Worm (Caenorhabditis elegans) whole organism, young adult: ENCODE data around the gene str-124.

Experiments
- B0019.2 ChIP-seq: fragments of 200-800 bp; sonication (Bioruptor generic); conservative IDR thresholded peaks from 2 replicates; pipeline ENCODE4 v1.3.6; 2022; ENCODE audit warnings: missing genetic modification reagents, missing genetic modification characterization, missing compliant biosample characterization
- B0035.1 ChIP-seq: sonication (generic microtip); optimal IDR thresholded peaks from 2 replicates; lab custom pipeline; 2016; ENCODE audit warnings: missing genetic modification characterization, mild to moderate bottlenecking, missing compliant biosample characterization, missing genotype, missing genetic modification reagents
- B0336.3 ChIP-seq: fragments of 200-800 bp; sonication (Bioruptor generic); IDR thresholded peaks from 2 replicates; pipeline ENCODE4 v1.3.6; 2022; ENCODE audit warnings: missing genetic modification characterization, missing compliant biosample characterization
- C06A6.2 ChIP-seq: fragments of 200-800 bp; sonication (Bioruptor generic); conservative IDR thresholded peaks from 2 replicates; pipeline ENCODE4 v1.3.6; 2022; ENCODE audit warnings: missing genetic modification characterization, missing compliant biosample characterization
- C17E4.6 ChIP-seq: fragments of 200-800 bp; sonication (Bioruptor generic); IDR thresholded peaks from 2 replicates; pipeline ENCODE4 v1.3.6; 2022; ENCODE audit warnings: missing genetic modification reagents, missing genetic modification characterization, missing compliant biosample characterization
- F10E7.11 ChIP-seq: sonication (generic microtip); optimal IDR thresholded peaks from 2 replicates; lab custom pipeline; 2017; ENCODE audit warnings: mild to moderate bottlenecking, missing genetic modification characterization, moderate library complexity, missing compliant biosample characterization
- F37B4.10 ChIP-seq: fragments of 200-800 bp; sonication (Bioruptor generic); IDR thresholded peaks from 2 replicates; pipeline ENCODE4 v1.3.6; 2022; ENCODE audit warnings: missing genetic modification characterization, missing compliant biosample characterization
- K12H6.12 ChIP-seq: fragments of 200-800 bp; sonication (Bioruptor generic); optimal IDR thresholded peaks from 2 replicates; lab custom pipeline; 2018; ENCODE audit warnings: mild to moderate bottlenecking, missing genetic modification characterization, missing compliant biosample characterization
- T07F8.4 ChIP-seq: sonication (generic microtip); optimal IDR thresholded peaks from 2 replicates; lab custom pipeline; 2016; ENCODE audit warnings: mild to moderate bottlenecking, missing genetic modification characterization, moderate library complexity, missing compliant biosample characterization
- Y95B8A.8 ChIP-seq: fragments of 200-800 bp; sonication (Bioruptor generic); IDR thresholded peaks from 2 replicates; pipeline ENCODE4 v1.3.6; 2022; ENCODE audit warnings: missing genetic modification reagents, missing genetic modification characterization, missing compliant biosample characterization
- ZK185.1 ChIP-seq: sonication (generic microtip); optimal IDR thresholded peaks from 2 replicates; lab custom pipeline; 2016; ENCODE audit warnings: mild to moderate bottlenecking, missing genetic modification characterization, missing compliant biosample characterization; ENCODE audit not compliant: poor library complexity, severe bottlenecking
- attf-5 ChIP-seq: fragments of 200-800 bp; sonication (Bioruptor generic); optimal IDR thresholded peaks from 2 replicates; lab custom pipeline; 2018; ENCODE audit warnings: mild to moderate bottlenecking, missing genetic modification characterization, missing compliant biosample characterization
- cebp-1 ChIP-seq, 2 experiments: fragments of 200-800 bp in 1 of 2; sonication (Bioruptor generic) in 1 of 2; sonication (generic microtip) in 1 of 2; IDR thresholded peaks in 1 of 2; optimal IDR thresholded peaks in 1 of 2; 2 replicates each; pipeline versions ENCODE4 v1.3.6 to Lab custom; 2017 to 2022; ENCODE audit warnings: missing compliant biosample characterization in 2 of 2, missing genetic modification characterization in 2 of 2, mild to moderate bottlenecking in 1 of 2, missing genetic modification reagents in 1 of 2, moderate library complexity in 1 of 2
- ceh-100 ChIP-seq: fragments of 200-800 bp; sonication (Bioruptor generic); IDR thresholded peaks from 2 replicates; pipeline ENCODE4 v1.3.6; 2022; ENCODE audit warnings: missing genetic modification reagents, missing genetic modification characterization, missing compliant biosample characterization
- egl-18 ChIP-seq: fragments of 200-800 bp; sonication (Bioruptor generic); IDR thresholded peaks from 2 replicates; pipeline ENCODE4 v1.3.6; 2022; ENCODE audit warnings: missing genetic modification reagents, missing genetic modification characterization, missing compliant biosample characterization
- ekl-4 ChIP-seq: fragments of 200-800 bp; sonication (Bioruptor generic); IDR thresholded peaks from 2 replicates; pipeline ENCODE4 v1.3.6; 2022; ENCODE audit warnings: missing genetic modification reagents, missing genetic modification characterization, missing compliant biosample characterization
- fkh-3 ChIP-seq: sonication (generic microtip); optimal IDR thresholded peaks from 2 replicates; lab custom pipeline; 2016; ENCODE audit warnings: mild to moderate bottlenecking, missing genetic modification characterization, missing compliant biosample characterization
- him-1 ChIP-seq: sonication (generic microtip); optimal IDR thresholded peaks from 2 replicates; lab custom pipeline; 2016; ENCODE audit warnings: missing genotype, missing genetic modification reagents, missing genetic modification characterization, missing compliant biosample characterization
- hmg-1.2 ChIP-seq: fragments of 200-800 bp; sonication (Bioruptor generic); IDR thresholded peaks from 2 replicates; pipeline ENCODE4 v1.3.6; 2022; ENCODE audit warnings: missing genetic modification reagents, missing genetic modification characterization, missing compliant biosample characterization
- let-607 ChIP-seq, 2 experiments: fragments of 200-800 bp in 1 of 2; sonication (Bioruptor generic) in 1 of 2; sonication (generic microtip) in 1 of 2; optimal IDR thresholded peaks; 2 replicates each; lab custom pipeline; 2016 to 2018; ENCODE audit warnings: mild to moderate bottlenecking in 2 of 2, missing compliant biosample characterization in 2 of 2, missing genetic modification characterization in 2 of 2, moderate library complexity in 2 of 2, missing genotype in 1 of 2
- lin-54 ChIP-seq: fragments of 200-800 bp; sonication (Bioruptor generic); optimal IDR thresholded peaks from 2 replicates; lab custom pipeline; 2018; ENCODE audit warnings: mild to moderate bottlenecking, missing genetic modification characterization, missing compliant biosample characterization
- lir-1 ChIP-seq: fragments of 200-800 bp; sonication (Bioruptor generic); conservative IDR thresholded peaks from 2 replicates; pipeline ENCODE4 v1.3.6; 2022; ENCODE audit warnings: missing genetic modification reagents, missing genetic modification characterization, missing compliant biosample characterization
- lsy-27 ChIP-seq: sonication (generic microtip); optimal IDR thresholded peaks from 2 replicates; lab custom pipeline; 2017; ENCODE audit warnings: missing genetic modification characterization, mild to moderate bottlenecking, missing compliant biosample characterization, antibody characterized with exemption, missing genotype, borderline replicate concordance; ENCODE audit not compliant: insufficient read depth
- madf-8 ChIP-seq: fragments of 200-800 bp; sonication (Bioruptor generic); conservative IDR thresholded peaks from 2 replicates; pipeline ENCODE4 v1.3.6; 2022; ENCODE audit warnings: missing genetic modification reagents, missing genetic modification characterization, missing compliant biosample characterization
- mcd-1 ChIP-seq: fragments of 200-800 bp; sonication (Bioruptor generic); IDR thresholded peaks from 2 replicates; pipeline ENCODE4 v1.3.6; 2022; ENCODE audit warnings: missing genetic modification reagents, missing genetic modification characterization, missing compliant biosample characterization
- mes-4 ChIP-seq: sonication (generic microtip); optimal IDR thresholded peaks from 2 replicates; lab custom pipeline; 2016; ENCODE audit warnings: missing genotype, missing genetic modification characterization, missing compliant biosample characterization
- mxl-1 ChIP-seq: sonication (generic microtip); optimal IDR thresholded peaks from 2 replicates; lab custom pipeline; 2016; ENCODE audit warnings: missing genetic modification characterization, missing compliant biosample characterization
- nhr-120 ChIP-seq: fragments of 200-800 bp; sonication (Bioruptor generic); IDR thresholded peaks from 2 replicates; pipeline ENCODE4 v1.3.6; 2022; ENCODE audit warnings: missing genetic modification characterization, missing compliant biosample characterization
- nhr-179 ChIP-seq: sonication (generic microtip); optimal IDR thresholded peaks from 2 replicates; lab custom pipeline; 2016; ENCODE audit warnings: mild to moderate bottlenecking, missing genetic modification characterization, missing compliant biosample characterization
- nhr-80 ChIP-seq: sonication (generic microtip); optimal IDR thresholded peaks from 2 replicates; lab custom pipeline; 2016; ENCODE audit warnings: missing genetic modification characterization, missing compliant biosample characterization
- nhr-90 ChIP-seq: sonication (generic microtip); optimal IDR thresholded peaks from 2 replicates; lab custom pipeline; 2016; ENCODE audit warnings: missing genotype, mild to moderate bottlenecking, missing genetic modification characterization, missing compliant biosample characterization
- pbrm-1 ChIP-seq: fragments of 200-800 bp; sonication (Bioruptor generic); IDR thresholded peaks from 2 replicates; pipeline ENCODE4 v1.3.6; 2022; ENCODE audit warnings: missing genetic modification reagents, missing genetic modification characterization, missing compliant biosample characterization
- rcor-1 ChIP-seq: fragments of 200-800 bp; sonication (Bioruptor generic); IDR thresholded peaks from 2 replicates; pipeline ENCODE4 v1.3.6; 2022; ENCODE audit warnings: missing genetic modification reagents, missing genetic modification characterization, missing compliant biosample characterization
- rpc-1 ChIP-seq, 2 experiments: fragments of 150-350 bp in 1 of 2; sonication (generic microtip) in 1 of 2; optimal IDR thresholded peaks; 2 replicates each; lab custom pipeline; 2014 to 2018; ENCODE audit warnings: missing biosample characterization in 1 of 2, missing genetic modification characterization in 1 of 2, missing genetic modification reagents in 1 of 2, missing genotype in 1 of 2
- snpc-4 ChIP-seq, 5 experiments: fragments of 150-350 bp in 1 of 5; sonication (generic microtip) in 4 of 5; optimal IDR thresholded peaks; 2 replicates each; lab custom pipeline; 2014 to 2018; ENCODE audit warnings: missing genetic modification characterization in 5 of 5, missing biosample characterization in 3 of 5, antibody characterized with exemption in 2 of 5, mild to moderate bottlenecking in 2 of 5, missing compliant biosample characterization in 2 of 5, missing genotype in 2 of 5, moderate library complexity in 2 of 5, missing genetic modification reagents in 1 of 5
- somi-1 ChIP-seq: fragments of 200-800 bp; sonication (Bioruptor generic); optimal IDR thresholded peaks from 2 replicates; lab custom pipeline; 2018; ENCODE audit warnings: mild to moderate bottlenecking, missing genetic modification characterization, missing compliant biosample characterization
- tbp1 ChIP-seq: fragments of 200-800 bp; sonication (Bioruptor generic); optimal IDR thresholded peaks from 2 replicates; lab custom pipeline; 2018; ENCODE audit warnings: mild to moderate bottlenecking, missing genetic modification characterization, missing compliant biosample characterization
- tbx-9 ChIP-seq: sonication (generic microtip); optimal IDR thresholded peaks from 2 replicates; lab custom pipeline; 2016; ENCODE audit warnings: borderline replicate concordance, missing genetic modification characterization, inconsistent platforms, missing compliant biosample characterization
- zim-3 ChIP-seq: sonication (generic microtip); optimal IDR thresholded peaks from 2 replicates; lab custom pipeline; 2017; ENCODE audit warnings: mild to moderate bottlenecking, missing genetic modification characterization, moderate library complexity, missing compliant biosample characterization
- ztf-22 ChIP-seq: fragments of 200-800 bp; sonication (Bioruptor generic); optimal IDR thresholded peaks from 2 replicates; lab custom pipeline; 2018; ENCODE audit warnings: mild to moderate bottlenecking, missing genetic modification characterization, moderate library complexity, missing compliant biosample characterization
- ztf-26 ChIP-seq: sonication (generic microtip); optimal IDR thresholded peaks from 2 replicates; lab custom pipeline; 2017; ENCODE audit warnings: missing genetic modification characterization, missing compliant biosample characterization

Gene str-124

DNA sequence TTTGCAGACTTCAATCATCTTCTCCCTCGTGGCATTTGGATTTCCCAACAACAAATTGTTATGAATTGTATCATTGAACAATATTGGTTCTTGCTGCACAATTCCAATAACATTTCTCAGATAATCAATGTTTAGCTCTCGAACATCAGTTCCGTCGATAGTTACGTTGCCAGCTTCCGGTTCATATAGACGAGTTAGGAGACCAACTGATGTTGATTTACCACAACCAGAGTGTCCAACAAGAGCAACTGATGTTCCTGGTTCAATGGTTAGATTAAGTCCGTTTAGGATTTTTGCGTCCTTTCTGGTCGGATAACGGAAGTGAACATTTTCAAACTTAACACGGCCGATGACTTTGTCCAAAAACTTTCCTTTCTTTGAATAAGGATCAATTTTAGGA is 33.7 kb upstream of the str-124 start:
- TF ChIP-seq pbrm-1 (GFP tag; lab: Robert Waterston, UW) = no peak
- TF ChIP-seq, all 124 proteins: peak for 0

ce11 chrX:12755021-12755420 is 32.7 kb upstream of the str-124 start:
- no peak for TF ChIP-seq nhr-90 (tag; lab: Kevin White, UChicago)
- no peak for TF ChIP-seq ceh-100 (GFP tag; lab: Robert Waterston, UW)
- TF ChIP-seq rpc-1 (optimal IDR thresholded peaks at IDR 0.05; lab: Kevin White, UChicago) = no peak
- TF ChIP-seq rpc-1 (tag; optimal IDR thresholded peaks at IDR 0.05; lab: Kevin White, UChicago) = no peak
- no peak for TF ChIP-seq B0035.1 (tag; lab: Kevin White, UChicago)
- TF ChIP-seq hmg-1.2 (GFP tag; lab: Robert Waterston, UW) = no peak
- no peak for TF ChIP-seq him-1 (tag; lab: Kevin White, UChicago)
- no peak for TF ChIP-seq zim-3 (tag; lab: Kevin White, UChicago)
- no peak for TF ChIP-seq nhr-179
- no peak for TF ChIP-seq ztf-26 (tag; lab: Kevin White, UChicago)
- TF ChIP-seq mxl-1 = no peak
- TF ChIP-seq nhr-120 (GFP tag; lab: Robert Waterston, UW) = no peak
- no peak for TF ChIP-seq F10E7.11 (tag; lab: Kevin White, UChicago)
- no peak for TF ChIP-seq C06A6.2
- TF ChIP-seq egl-18 = no peak
- TF ChIP-seq ekl-4 (GFP tag; lab: Robert Waterston, UW) = no peak
- TF ChIP-seq ztf-22 (GFP tag; lab: Kevin White, UChicago) = no peak
- TF ChIP-seq lsy-27 (tag; lab: Kevin White, UChicago) = no peak

DNA sequence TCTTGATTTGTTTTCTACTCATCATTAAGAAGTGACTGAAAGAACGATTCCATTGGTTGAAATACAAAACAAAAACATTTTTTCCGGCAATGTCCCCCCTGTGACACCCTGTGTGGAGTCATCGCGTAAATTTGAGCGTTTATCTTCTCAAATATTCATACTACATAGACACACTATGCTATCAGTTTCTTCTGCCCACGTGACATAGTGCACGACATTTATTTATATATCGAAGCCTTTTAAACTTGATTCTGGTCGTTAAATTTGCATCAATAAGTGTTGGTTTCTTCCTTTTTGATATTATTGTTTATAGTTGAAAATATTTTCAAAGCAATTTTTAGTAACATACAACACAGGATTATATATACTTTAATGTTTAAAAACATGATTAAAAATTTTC is 28.7 kb upstream of the str-124 start:
- TF ChIP-seq nhr-120 (GFP tag; lab: Robert Waterston, UW) = no peak

- TF ChIP-seq C17E4.6 (GFP tag; lab: Robert Waterston, UW) = no peak
- TF ChIP-seq K12H6.12 (tag; lab: Kevin White, UChicago) = no peak
- TF ChIP-seq rcor-1 (GFP tag; lab: Robert Waterston, UW) = 0 out of 2 replicates have a peak, but pooled peaks have one; percentile 23
- no peak for TF ChIP-seq mes-4 (tag; lab: Kevin White, UChicago)
- TF ChIP-seq nhr-80 (tag; lab: Kevin White, UChicago) = peak; percentile 98
- TF ChIP-seq lsy-27 (tag; lab: Kevin White, UChicago) = no peak
- TF ChIP-seq F37B4.10 (GFP tag; lab: Robert Waterston, UW) = no peak
- no peak for TF ChIP-seq snpc-4 (GFP tag; optimal IDR thresholded peaks at IDR 0.05; lab: Kevin White, UChicago)
- peak in 1 of 4 experiments; percentile 4 for TF ChIP-seq snpc-4 (tag; optimal IDR thresholded peaks at IDR 0.05; lab: Kevin White, UChicago)
- peak; percentile 79 to 86 for TF ChIP-seq let-607 (tag; optimal IDR thresholded peaks at IDR 0.05; lab: Kevin White, UChicago)
- no peak for TF ChIP-seq fkh-3
- peak; percentile 11 for TF ChIP-seq ZK185.1
- no peak for TF ChIP-seq T07F8.4 (tag; lab: Kevin White, UChicago)
- TF ChIP-seq Y95B8A.8 (GFP tag; lab: Robert Waterston, UW) = no peak
- TF ChIP-seq somi-1 (GFP tag; lab: Kevin White, UChicago) = peak; percentile 14
- TF ChIP-seq C06A6.2 = 0 out of 2 replicates have a peak, but pooled peaks have one; percentile 22
- TF ChIP-seq lir-1 (GFP tag; lab: Robert Waterston, UW) = no peak
- 0 out of 2 replicates have a peak, but pooled peaks have one; percentile 14 for TF ChIP-seq mcd-1 (GFP tag; lab: Robert Waterston, UW)
- peak; percentile 23 for TF ChIP-seq nhr-90 (tag; lab: Kevin White, UChicago)
- TF ChIP-seq madf-8 = no peak
- TF ChIP-seq tbx-9 (tag; lab: Kevin White, UChicago) = no peak
- TF ChIP-seq tbp1 = peak; percentile 30
- TF ChIP-seq B0336.3 (GFP tag; lab: Robert Waterston, UW) = 0 out of 2 replicates have a peak, but pooled peaks have one; percentile 25
- TF ChIP-seq lin-54 (GFP tag; lab: Kevin White, UChicago) = no peak
- TF ChIP-seq ztf-26 (tag; lab: Kevin White, UChicago) = peak; percentile 53
- no peak for TF ChIP-seq cebp-1 (GFP tag; IDR thresholded peaks at IDR 0.05; lab: Robert Waterston, UW)
- no peak for TF ChIP-seq cebp-1 (tag; optimal IDR thresholded peaks at IDR 0.05; lab: Kevin White, UChicago)
- no peak for TF ChIP-seq B0019.2
- peak; percentile 10 for TF ChIP-seq attf-5 (GFP tag; lab: Kevin White, UChicago)
These were observed 28.1 kb upstream of the str-124 start for ce11 chrX:12759642-12760041.
